Fruit fly (Drosophila melanogaster): ENCODE measurements around the gene RpL30.

RpL30 gene

dm6 chr2L:19041590-19041989 lies 32.5 kb upstream of the RpL30 start, which contains the start of gene Catsup (continued):
- TF ChIP-seq ranshi (GFP tag; IDR thresholded peaks at IDR 0.05), result no peak
- no peak for TF ChIP-seq kay (GFP tag; optimal IDR thresholded peaks at IDR 0.05)
- TF ChIP-seq seq (GFP tag; IDR thresholded peaks at IDR 0.05), result no peak
- TF ChIP-seq CG3995 (GFP tag; optimal IDR thresholded peaks at IDR 0.05), result no peak
- TF ChIP-seq H15 (GFP tag; IDR thresholded peaks at IDR 0.05), result no peak
- no peak for TF ChIP-seq CG15011 (GFP tag; optimal IDR thresholded peaks at IDR 0.05)
- no peak for TF ChIP-seq CG9817 (tag; optimal IDR thresholded peaks at IDR 0.05)
- no peak for TF ChIP-seq ab (GFP tag; optimal IDR thresholded peaks at IDR 0.05)
- TF ChIP-seq mld (GFP tag; IDR thresholded peaks at IDR 0.05; ENCODE audit: partially characterized antibody), result no peak; the same call in 2 of the 3 replicates
- no peak for TF ChIP-seq CG13775 (GFP tag; optimal IDR thresholded peaks at IDR 0.05)
- TF ChIP-seq eve (GFP tag; optimal IDR thresholded peaks at IDR 0.05), result no peak
- TF ChIP-seq CG5180 (GFP tag; optimal IDR thresholded peaks at IDR 0.05), result no peak
- no peak for TF ChIP-seq gcm (GFP tag; optimal IDR thresholded peaks at IDR 0.05)
- peak; percentile 61 for TF ChIP-seq inv (GFP tag; IDR thresholded peaks at IDR 0.05; ENCODE audit: partially characterized antibody)
- no peak for TF ChIP-seq CG6765 (GFP tag; optimal IDR thresholded peaks at IDR 0.05)
- no peak for TF ChIP-seq Blimp-1 (GFP tag; optimal IDR thresholded peaks at IDR 0.05)
- no peak for TF ChIP-seq CG17802 (tag; optimal IDR thresholded peaks at IDR 0.05)
- no peak for TF ChIP-seq ind (GFP tag; optimal IDR thresholded peaks at IDR 0.05)
- TF ChIP-seq pita (GFP tag; optimal IDR thresholded peaks at IDR 0.05), result no peak
- TF ChIP-seq prd (optimal IDR thresholded peaks at IDR 0.05), result no peak
- no peak for TF ChIP-seq prd (GFP tag; IDR thresholded peaks at IDR 0.05)
- TF ChIP-seq gfzf (GFP tag; optimal IDR thresholded peaks at IDR 0.05), result no peak
- TF ChIP-seq CG10654 (GFP tag; optimal IDR thresholded peaks at IDR 0.05), result no peak
- no peak for TF ChIP-seq bsh (GFP tag; optimal IDR thresholded peaks at IDR 0.05)
- TF ChIP-seq CG11504 (tag; optimal IDR thresholded peaks at IDR 0.05), result no peak
- TF ChIP-seq wor (GFP tag; IDR thresholded peaks at IDR 0.05), result no peak
- no peak for TF ChIP-seq Fer2 (tag; optimal IDR thresholded peaks at IDR 0.05)
- TF ChIP-seq pnt (GFP tag; optimal IDR thresholded peaks at IDR 0.05), result no peak
- no peak for TF ChIP-seq NC2β (GFP tag; optimal IDR thresholded peaks at IDR 0.05)
- peak; percentile 62; the same call in 2 of the 3 replicates for TF ChIP-seq CG7963 (GFP tag; IDR thresholded peaks at IDR 0.05; ENCODE audit: partially characterized antibody)
- no peak for TF ChIP-seq CG1792 (GFP tag; optimal IDR thresholded peaks at IDR 0.05)
- no peak for TF ChIP-seq Hr39 (optimal IDR thresholded peaks at IDR 0.05)
- TF ChIP-seq az2 (GFP tag; optimal IDR thresholded peaks at IDR 0.05), result no peak
- peak; percentile 52 for TF ChIP-seq YL-1 (GFP tag; optimal IDR thresholded peaks at IDR 0.05)
- TF ChIP-seq stwl (tag; optimal IDR thresholded peaks at IDR 0.05), result peak; percentile 59
- TF ChIP-seq Dad (GFP tag; optimal IDR thresholded peaks at IDR 0.05), result no peak
- no peak for TF ChIP-seq CG8359 (GFP tag; optimal IDR thresholded peaks at IDR 0.05; ENCODE audit: borderline replicate concordance)
- peak; percentile 33 for TF ChIP-seq CG10267 (tag; optimal IDR thresholded peaks at IDR 0.05)
- TF ChIP-seq maf-S (GFP tag; optimal IDR thresholded peaks at IDR 0.05), result no peak
- no peak for TF ChIP-seq CG13296 (GFP tag; optimal IDR thresholded peaks at IDR 0.05)
- no peak for TF ChIP-seq CG12071 (GFP tag; optimal IDR thresholded peaks at IDR 0.05)
- no peak for TF ChIP-seq C15 (GFP tag; IDR thresholded peaks at IDR 0.05)
- no peak for TF ChIP-seq Abd-B (GFP tag; optimal IDR thresholded peaks at IDR 0.05)
- TF ChIP-seq CG16813 (GFP tag; IDR thresholded peaks at IDR 0.05; ENCODE audit: partially characterized antibody), result peak; percentile 63; the same call in 2 of the 3 replicates
- TF ChIP-seq CG4282 (GFP tag; optimal IDR thresholded peaks at IDR 0.05), result no peak
- no peak for TF ChIP-seq psq (GFP tag; optimal IDR thresholded peaks at IDR 0.05)
- peak; percentile 64 for TF ChIP-seq tna (GFP tag; IDR thresholded peaks at IDR 0.05; ENCODE audit: partially characterized antibody)
- no peak for TF ChIP-seq CG8089 (GFP tag; optimal IDR thresholded peaks at IDR 0.05)
- TF ChIP-seq Hr3 (GFP tag; optimal IDR thresholded peaks at IDR 0.05), result no peak
- no peak for TF ChIP-seq pum (GFP tag; optimal IDR thresholded peaks at IDR 0.05)
- no peak for TF ChIP-seq CG10147 (GFP tag; optimal IDR thresholded peaks at IDR 0.05)
- TF ChIP-seq Dfd (GFP tag; optimal IDR thresholded peaks at IDR 0.05), result no peak

Measured in whole organism, embryonic.